Worm (Caenorhabditis elegans) whole organism, L2 larva: ENCODE results near the gene egl-20.

Experiments
- C34F6.9 ChIP-seq: fragments of 150-350 bp; optimal IDR thresholded peaks from 2 replicates; lab custom pipeline; 2014; ENCODE audit warnings: missing biosample characterization, missing genetic modification characterization
- F13H6.1 ChIP-seq: sonication (generic microtip); optimal IDR thresholded peaks from 2 replicates; lab custom pipeline; 2016; ENCODE audit warnings: missing genetic modification characterization, missing compliant biosample characterization
- R02D3.7 ChIP-seq: fragments of 150-350 bp; optimal IDR thresholded peaks from 2 replicates; lab custom pipeline; 2014; ENCODE audit warnings: missing biosample characterization, missing genetic modification characterization
- Y55F3AM.14 ChIP-seq: fragments of 200-800 bp; sonication (Bioruptor generic); optimal IDR thresholded peaks from 2 replicates; lab custom pipeline; 2018; ENCODE audit warnings: mild to moderate bottlenecking, missing genetic modification characterization, missing compliant biosample characterization
- ZK546.5 ChIP-seq: sonication (generic microtip); optimal IDR thresholded peaks from 2 replicates; lab custom pipeline; 2017; ENCODE audit warnings: missing biosample characterization, missing genetic modification characterization
- alr-1 ChIP-seq: fragments of 150-350 bp; optimal IDR thresholded peaks from 2 replicates; lab custom pipeline; 2014; ENCODE audit warnings: missing biosample characterization, missing genetic modification characterization
- aly-2 ChIP-seq: fragments of 150-350 bp; optimal IDR thresholded peaks from 2 replicates; lab custom pipeline; 2014; ENCODE audit warnings: missing biosample characterization, missing genetic modification characterization
- ama-1 ChIP-seq: fragments of 150-350 bp; optimal IDR thresholded peaks from 2 replicates; lab custom pipeline; 2018; ENCODE audit warnings: inconsistent platforms
- blmp-1 ChIP-seq: sonication (generic microtip); optimal IDR thresholded peaks from 2 replicates; lab custom pipeline; 2017; ENCODE audit warnings: missing genetic modification characterization, mild to moderate bottlenecking, missing compliant biosample characterization, antibody characterized with exemption, moderate library complexity; ENCODE audit not compliant: insufficient read depth
- ceh-16 ChIP-seq: fragments of 150-350 bp; optimal IDR thresholded peaks from 2 replicates; lab custom pipeline; 2014; ENCODE audit warnings: missing biosample characterization, missing genetic modification characterization
- ceh-82 ChIP-seq: fragments of 150-350 bp; optimal IDR thresholded peaks from 2 replicates; lab custom pipeline; 2014; ENCODE audit warnings: missing biosample characterization, missing genetic modification characterization
- crh-2 ChIP-seq: sonication (generic microtip); optimal IDR thresholded peaks from 2 replicates; lab custom pipeline; 2017; ENCODE audit warnings: missing biosample characterization, missing genetic modification characterization
- dmd-4 ChIP-seq: sonication (generic microtip); optimal IDR thresholded peaks from 2 replicates; lab custom pipeline; 2017; ENCODE audit warnings: missing biosample characterization, missing genetic modification characterization
- egl-27 ChIP-seq: sonication (generic microtip); optimal IDR thresholded peaks from 3 replicates; lab custom pipeline; 2017; ENCODE audit warnings: missing biosample characterization, missing genetic modification reagents, missing genetic modification characterization
- elt-1 ChIP-seq: fragments of 150-350 bp; optimal IDR thresholded peaks from 2 replicates; lab custom pipeline; 2014; ENCODE audit warnings: missing biosample characterization, missing genetic modification characterization
- fos-1 ChIP-seq: fragments of 150-350 bp; optimal IDR thresholded peaks from 2 replicates; lab custom pipeline; 2014; ENCODE audit warnings: missing biosample characterization, missing genetic modification characterization
- gmeb-1 ChIP-seq: fragments of 150-350 bp; optimal IDR thresholded peaks from 2 replicates; lab custom pipeline; 2014; ENCODE audit warnings: missing biosample characterization, missing genetic modification characterization
- lin-11 ChIP-seq: fragments of 150-350 bp; sonication (generic microtip); optimal IDR thresholded peaks from 2 replicates; lab custom pipeline; 2014; ENCODE audit warnings: missing biosample characterization, missing genetic modification characterization, inconsistent platforms, mixed read lengths
- lin-13 ChIP-seq: fragments of 150-350 bp; optimal IDR thresholded peaks from 2 replicates; lab custom pipeline; 2014; ENCODE audit warnings: missing biosample characterization, missing genetic modification reagents, missing genetic modification characterization
- lin-39 ChIP-seq: fragments of 150-350 bp; optimal IDR thresholded peaks from 2 replicates; lab custom pipeline; 2014; ENCODE audit warnings: missing biosample characterization, missing genetic modification reagents, missing genetic modification characterization
- mab-5 ChIP-seq: fragments of 150-350 bp; optimal IDR thresholded peaks from 2 replicates; lab custom pipeline; 2014; ENCODE audit warnings: missing biosample characterization, missing genetic modification characterization
- mbf-1 ChIP-seq: sonication (generic microtip); optimal IDR thresholded peaks from 2 replicates; lab custom pipeline; 2017; ENCODE audit warnings: missing biosample characterization, missing genetic modification characterization
- nhr-10 ChIP-seq: sonication (generic microtip); optimal IDR thresholded peaks from 2 replicates; lab custom pipeline; 2017; ENCODE audit warnings: missing biosample characterization, missing genetic modification characterization
- nhr-11 ChIP-seq: fragments of 150-350 bp; optimal IDR thresholded peaks from 2 replicates; lab custom pipeline; 2014; ENCODE audit warnings: missing biosample characterization, missing genetic modification characterization
- nhr-12 ChIP-seq: fragments of 150-350 bp; optimal IDR thresholded peaks from 2 replicates; lab custom pipeline; 2014; ENCODE audit warnings: missing biosample characterization, missing genetic modification characterization
- nhr-129 ChIP-seq: fragments of 150-350 bp; optimal IDR thresholded peaks from 2 replicates; lab custom pipeline; 2014; ENCODE audit warnings: missing biosample characterization, missing genetic modification characterization
- nhr-23 ChIP-seq: fragments of 150-350 bp; optimal IDR thresholded peaks from 2 replicates; lab custom pipeline; 2014; ENCODE audit warnings: missing biosample characterization, missing genetic modification reagents, missing genetic modification characterization
- nhr-237 ChIP-seq: fragments of 150-350 bp; optimal IDR thresholded peaks from 2 replicates; lab custom pipeline; 2014; ENCODE audit warnings: missing biosample characterization, missing genetic modification characterization
- nhr-25 ChIP-seq: fragments of 150-350 bp; sonication (generic microtip); optimal IDR thresholded peaks from 3 replicates; lab custom pipeline; 2014; ENCODE audit warnings: missing biosample characterization, missing genetic modification characterization
- nhr-6 ChIP-seq: fragments of 150-350 bp; optimal IDR thresholded peaks from 2 replicates; lab custom pipeline; 2014; ENCODE audit warnings: missing biosample characterization, missing genetic modification characterization
- nhr-77 ChIP-seq: fragments of 150-350 bp; optimal IDR thresholded peaks from 2 replicates; lab custom pipeline; 2014; ENCODE audit warnings: missing biosample characterization, missing genetic modification characterization
- peb-1 ChIP-seq: fragments of 150-350 bp; optimal IDR thresholded peaks from 2 replicates; lab custom pipeline; 2014; ENCODE audit warnings: missing biosample characterization, missing genetic modification characterization
- sem-4 ChIP-seq: fragments of 150-350 bp; optimal IDR thresholded peaks from 2 replicates; lab custom pipeline; 2014; ENCODE audit warnings: missing biosample characterization, missing genetic modification reagents, missing genetic modification characterization
- skn-1 ChIP-seq: sonication (generic microtip); optimal IDR thresholded peaks from 2 replicates; lab custom pipeline; 2017; ENCODE audit warnings: missing biosample characterization, missing genetic modification characterization
- sma-3 ChIP-seq: sonication (generic microtip); optimal IDR thresholded peaks from 2 replicates; lab custom pipeline; 2016; ENCODE audit warnings: missing genetic modification reagents, missing genetic modification characterization, missing compliant biosample characterization
- sma-9 ChIP-seq, 2 experiments: fragments of 150-350 bp in 1 of 2; sonication (generic microtip) in 1 of 2; optimal IDR thresholded peaks; 2 replicates each; lab custom pipeline; 2014 to 2016; ENCODE audit warnings: missing genetic modification characterization in 2 of 2, mild to moderate bottlenecking in 1 of 2, missing biosample characterization in 1 of 2, missing compliant biosample characterization in 1 of 2, missing genetic modification reagents in 1 of 2, moderate library complexity in 1 of 2
- unc-39 ChIP-seq: fragments of 150-350 bp; optimal IDR thresholded peaks from 2 replicates; lab custom pipeline; 2014; ENCODE audit warnings: missing biosample characterization, missing genetic modification characterization
- unc-62 ChIP-seq: fragments of 150-350 bp; optimal IDR thresholded peaks from 2 replicates; lab custom pipeline; 2014; ENCODE audit warnings: missing biosample characterization, missing genetic modification reagents, missing genetic modification characterization
- zag-1 ChIP-seq: fragments of 150-350 bp; optimal IDR thresholded peaks from 2 replicates; lab custom pipeline; 2014; ENCODE audit warnings: missing biosample characterization, missing genetic modification characterization

The egl-20 gene

ce11 chrIV:9855712-9856111 is 40.4 kb upstream of the egl-20 start, which contains the start of gene K07F5.12:
Gene K07F5.12, plus strand, starts transcription at chrIV:9856012.
- TF ChIP-seq gmeb-1 (tag; lab: Kevin White, UChicago) (no peak), nhr-23 (tag; lab: Kevin White, UChicago) (no peak), nhr-6 (tag; lab: Kevin White, UChicago) (no peak), zag-1 (no peak), mbf-1 (no peak), Y55F3AM.14 (no peak), ceh-16 (tag; lab: Kevin White, UChicago) (no peak)
- TF ChIP-seq, all 48 proteins: peak for 0

- TF ChIP-seq nhr-6 (tag; lab: Kevin White, UChicago): no peak
- TF ChIP-seq nhr-12 (tag; lab: Kevin White, UChicago): no peak
- no peak for TF ChIP-seq lin-11 (tag; lab: Kevin White, UChicago)
- TF ChIP-seq fos-1: peak; percentile 53
- no peak for TF ChIP-seq F13H6.1 (tag; lab: Kevin White, UChicago)
Measured at ce11 chrIV:9854952-9855351, 39.6 kb upstream of the egl-20 start.

ce11 chrIV:9852818-9853466 is 37.6 kb upstream of the egl-20 start:
- TF ChIP-seq nhr-237 (no peak), nhr-77 (tag; lab: Kevin White, UChicago) (no peak), F13H6.1 (tag; lab: Kevin White, UChicago) (no peak), R02D3.7 (tag; lab: Kevin White, UChicago) (no peak), ama-1 (lab: Kevin White, UChicago) (no peak), alr-1 (tag; lab: Kevin White, UChicago) (no peak), sem-4 (tag; lab: Kevin White, UChicago) (no peak), C34F6.9 (tag; lab: Kevin White, UChicago) (no peak), nhr-129 (tag; lab: Kevin White, UChicago) (no peak), lin-11 (tag; lab: Kevin White, UChicago) (no peak), nhr-23 (tag; lab: Kevin White, UChicago) (no peak)

- no peak for TF ChIP-seq ZK546.5 (tag; lab: Kevin White, UChicago)
- TF ChIP-seq blmp-1 (tag; lab: Kevin White, UChicago): no peak
- TF ChIP-seq mab-5: no peak
- no peak for TF ChIP-seq crh-2 (tag; lab: Kevin White, UChicago)
- TF ChIP-seq elt-1 (tag; lab: Kevin White, UChicago): no peak
- TF ChIP-seq skn-1 (tag; lab: Kevin White, UChicago): no peak
- TF ChIP-seq egl-27 (tag; lab: Kevin White, UChicago): no peak
- TF ChIP-seq nhr-23 (tag; lab: Kevin White, UChicago): no peak
- no peak for TF ChIP-seq nhr-237
- TF ChIP-seq gmeb-1 (tag; lab: Kevin White, UChicago): no peak
- no peak for TF ChIP-seq zag-1
- TF ChIP-seq nhr-11 (tag; lab: Kevin White, UChicago): no peak
- no peak for TF ChIP-seq unc-39 (tag; lab: Kevin White, UChicago)
- no peak for TF ChIP-seq lin-11 (tag; lab: Kevin White, UChicago)
- TF ChIP-seq sma-3 (GFP tag; lab: Kevin White, UChicago): no peak
- TF ChIP-seq peb-1: no peak
- no peak for TF ChIP-seq sma-9 (GFP tag; optimal IDR thresholded peaks at IDR 0.05; lab: Kevin White, UChicago)
- TF ChIP-seq sma-9 (tag; optimal IDR thresholded peaks at IDR 0.05; lab: Kevin White, UChicago): no peak
- no peak for TF ChIP-seq lin-39 (tag; lab: Kevin White, UChicago)
- TF ChIP-seq nhr-77 (tag; lab: Kevin White, UChicago): no peak
- TF ChIP-seq C34F6.9 (tag; lab: Kevin White, UChicago): no peak
Measured at ce11 chrIV:9852250-9852649, 36.9 kb upstream of the egl-20 start, which contains the start of gene ssq-1. Gene ssq-1, plus strand, starts transcription at chrIV:9852550.

- TF ChIP-seq R02D3.7 (tag; lab: Kevin White, UChicago) (no peak), peb-1 (no peak), lin-13 (GFP tag; lab: Kevin White, UChicago) (no peak), ceh-16 (tag; lab: Kevin White, UChicago) (no peak), aly-2 (tag; lab: Kevin White, UChicago) (no peak), nhr-10 (tag; lab: Kevin White, UChicago) (no peak), unc-62 (no peak), ama-1 (lab: Kevin White, UChicago) (no peak), ceh-82 (tag; lab: Kevin White, UChicago) (no peak), nhr-12 (tag; lab: Kevin White, UChicago) (no peak), Y55F3AM.14 (no peak), mbf-1 (no peak), crh-2 (tag; lab: Kevin White, UChicago) (no peak), dmd-4 (tag; lab: Kevin White, UChicago) (no peak), nhr-25 (tag; lab: Kevin White, UChicago) (no peak), mab-5 (no peak)
Measured at ce11 chrIV:9850931-9851330, 35.6 kb upstream of the egl-20 start, which contains the start of gene ssp-10. Gene ssp-10, minus strand, starts transcription at chrIV:9851031.
